Fruit fly (Drosophila melanogaster) whole organism, adult: ENCODE results near the gene CG11760.

ENCODE experiments used
- CG14711 ChIP-seq: fragments of 200-800 bp; sonication (Bioruptor generic); optimal IDR thresholded peaks from 2 replicates; lab custom pipeline; 2018; ENCODE audit warnings: missing biosample characterization, mild to moderate bottlenecking, missing genetic modification characterization, moderate library complexity
- CG1620 ChIP-seq: fragments of 200-800 bp; sonication (Bioruptor generic); optimal IDR thresholded peaks from 2 replicates; lab custom pipeline; 2016; ENCODE audit warnings: missing biosample characterization, missing genetic modification characterization
- CG5204 ChIP-seq: fragments of 200-800 bp; sonication (Bioruptor generic); optimal IDR thresholded peaks from 2 replicates; lab custom pipeline; 2016; ENCODE audit warnings: missing biosample characterization, missing genetic modification characterization
- CG7045 ChIP-seq: fragments of 200-800 bp; sonication (Bioruptor generic); optimal IDR thresholded peaks from 2 replicates; lab custom pipeline; 2017; ENCODE audit warnings: missing biosample characterization, mild to moderate bottlenecking, missing genetic modification characterization
- Hr96 ChIP-seq: fragments of 200-800 bp; sonication (Bioruptor generic); optimal IDR thresholded peaks from 2 replicates; lab custom pipeline; 2016; ENCODE audit warnings: missing biosample characterization, missing genetic modification characterization
- bab1 ChIP-seq: fragments of 200-800 bp; sonication (Bioruptor generic); optimal IDR thresholded peaks from 3 replicates; lab custom pipeline; 2019; ENCODE audit warnings: missing biosample characterization, mild to moderate bottlenecking, missing genetic modification characterization, moderate library complexity
- kay ChIP-seq: fragments of 200-800 bp; sonication (Bioruptor generic); peaks from one replicate; lab custom pipeline; 2016; ENCODE audit warnings: missing biosample characterization, missing genetic modification characterization, borderline replicate concordance

dm6 chr3R:8716551-8716879, 2.5 kb upstream of the CG11760 start:
- TF ChIP-seq CG5204 (GFP tag; lab: Kevin White, UChicago) (no peak), kay (GFP tag; lab: Kevin White, UChicago) (no peak), bab1 (GFP tag; lab: Kevin White, UChicago) (peak; percentile 12), CG7045 (GFP tag; lab: Kevin White, UChicago) (no peak), Hr96 (GFP tag; lab: Kevin White, UChicago) (no peak), CG14711 (tag; lab: Kevin White, UChicago) (no peak), CG1620 (GFP tag; lab: Kevin White, UChicago) (no peak)
